Worm (Caenorhabditis elegans) whole organism, young adult: ENCODE data around the gene F25H9.7.

Source experiments
- F22D6.2 ChIP-seq: sonication (generic microtip); optimal IDR thresholded peaks from 2 replicates; lab custom pipeline; 2016; ENCODE audit warnings: mild to moderate bottlenecking, missing genetic modification characterization, missing compliant biosample characterization
- F49E8.2 ChIP-seq: sonication (generic microtip); optimal IDR thresholded peaks from 3 replicates; lab custom pipeline; 2017; ENCODE audit warnings: missing genetic modification characterization, mild to moderate bottlenecking, missing compliant biosample characterization, antibody characterized with exemption, moderate library complexity; ENCODE audit not compliant: insufficient read depth
- dpl-1 ChIP-seq: fragments of 150-350 bp; optimal IDR thresholded peaks from 2 replicates; lab custom pipeline; 2014; ENCODE audit warnings: missing biosample characterization, missing genetic modification reagents, missing genetic modification characterization
- egrh-3 ChIP-seq: fragments of 200-800 bp; sonication (Bioruptor generic); IDR thresholded peaks from 2 replicates; pipeline ENCODE4 v1.3.6; 2022; ENCODE audit warnings: missing genetic modification reagents, missing genetic modification characterization, missing compliant biosample characterization
- lin-35 ChIP-seq, 3 experiments: fragments of 150-350 bp in 2 of 3; sonication (generic microtip) in 1 of 3; optimal IDR thresholded peaks; 2 replicates each; lab custom pipeline; 2014 to 2018; ENCODE audit warnings: missing biosample characterization in 3 of 3, missing genetic modification characterization in 3 of 3, missing genetic modification reagents in 3 of 3
- lsl-1 ChIP-seq: fragments of 200-800 bp; sonication (Bioruptor generic); optimal IDR thresholded peaks from 2 replicates; lab custom pipeline; 2018; ENCODE audit warnings: mild to moderate bottlenecking, missing genetic modification characterization, moderate library complexity, missing compliant biosample characterization
- repo-1 ChIP-seq: sonication (generic microtip); optimal IDR thresholded peaks from 2 replicates; lab custom pipeline; 2017; ENCODE audit warnings: mild to moderate bottlenecking, missing genetic modification characterization, missing compliant biosample characterization
- snpc-4 ChIP-seq, 5 experiments: fragments of 150-350 bp in 1 of 5; sonication (generic microtip) in 4 of 5; optimal IDR thresholded peaks; 2 replicates each; lab custom pipeline; 2014 to 2018; ENCODE audit warnings: missing genetic modification characterization in 5 of 5, missing biosample characterization in 3 of 5, antibody characterized with exemption in 2 of 5, mild to moderate bottlenecking in 2 of 5, missing compliant biosample characterization in 2 of 5, missing genotype in 2 of 5, moderate library complexity in 2 of 5, missing genetic modification reagents in 1 of 5
- unc-62 ChIP-seq: fragments of 150-350 bp; optimal IDR thresholded peaks from 2 replicates; lab custom pipeline; 2014; ENCODE audit warnings: missing biosample characterization, missing genetic modification reagents, missing genetic modification characterization
- ztf-25 ChIP-seq: fragments of 200-800 bp; sonication (Bioruptor generic); IDR thresholded peaks from 2 replicates; pipeline ENCODE4 v1.3.6; 2022; ENCODE audit warnings: missing genetic modification reagents, missing genetic modification characterization, missing compliant biosample characterization

ce11 chrV:13445229-13445949, 22.8 kb upstream of the F25H9.7 start, which contains the start of gene Y2H9A.4:
- TF ChIP-seq unc-62 (GFP tag; lab: Kevin White, UChicago) (no peak), repo-1 (tag; lab: Kevin White, UChicago) (no peak), egrh-3 (GFP tag; lab: Robert Waterston, UW) (no peak), snpc-4 (GFP tag; optimal IDR thresholded peaks at IDR 0.05; lab: Kevin White, UChicago) (no peak), snpc-4 (tag; optimal IDR thresholded peaks at IDR 0.05; lab: Kevin White, UChicago) (no peak), F22D6.2 (no peak), F49E8.2 (tag; lab: Kevin White, UChicago) (no peak), lin-35 (GFP tag; optimal IDR thresholded peaks at IDR 0.05; lab: Kevin White, UChicago) (no peak), dpl-1 (GFP tag; lab: Kevin White, UChicago) (no peak), ztf-25 (GFP tag; lab: Robert Waterston, UW) (no peak), lsl-1 (GFP tag; lab: Kevin White, UChicago) (no peak)
